Worm (Caenorhabditis elegans): ENCODE results near the gene VC5.2.

ce11 chrV:7091287-7091686, 5.5 kb downstream of the VC5.2 start, which contains the start of gene nhr-286:
- no peak for TF ChIP-seq pqm-1 (tag; optimal IDR thresholded peaks at IDR 0.05)
- no peak for TF ChIP-seq ceh-18 (tag; optimal IDR thresholded peaks at IDR 0.05)
- TF ChIP-seq ets-4 (tag; optimal IDR thresholded peaks at IDR 0.05): no peak
- TF ChIP-seq ama-1 (optimal IDR thresholded peaks at IDR 0.05): no peak
